Comparison of ENCODE assay signal across 1 fruit fly cellular context in the genomic region with DNA sequence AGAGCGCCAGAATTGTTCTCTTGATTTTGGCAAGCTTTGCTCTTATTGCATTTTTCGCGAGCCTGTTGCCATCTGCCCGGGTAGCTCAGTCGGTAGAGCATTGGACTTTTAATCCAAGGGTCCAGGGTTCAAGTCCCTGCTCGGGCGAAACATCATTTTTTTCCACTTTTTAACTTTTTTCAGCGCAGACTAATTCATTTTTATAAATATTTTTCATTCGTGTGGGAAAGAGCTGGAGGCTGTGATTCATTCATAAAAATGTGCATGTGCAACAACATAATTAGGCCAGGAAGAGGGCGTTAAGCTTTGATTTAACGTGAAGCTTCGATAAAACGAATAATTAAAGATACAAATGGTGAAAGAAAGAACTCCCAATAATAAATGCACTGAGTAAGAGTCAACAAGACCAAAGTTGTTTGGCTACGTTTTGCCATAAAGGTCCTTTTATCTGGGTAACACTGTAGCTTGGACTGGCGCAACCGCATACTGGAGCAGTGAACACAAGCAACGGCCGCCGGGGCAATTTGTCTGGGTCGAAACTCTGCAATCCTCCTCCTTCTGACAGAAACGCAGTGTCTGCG.
TF ChIP-seq lines count a peak whose summit lies in the region.

No protein-coding gene starts in this region.

TF ChIP-seq in whole organism, embryonic, 481 proteins besides CTCF, POLR2A, EP300 and RAD21 (continued from another document):
- no peak for TF ChIP-seq prd (optimal IDR thresholded peaks at IDR 0.05; lab: Kevin White, UChicago)
- peak; percentile 41; the same call in 1 of the 3 replicates for TF ChIP-seq prd (GFP tag; IDR thresholded peaks at IDR 0.05; lab: Robert Waterston, UW)
- peak in 1 of 2 experiments; percentile 23 for TF ChIP-seq Pdp1 (GFP tag; optimal IDR thresholded peaks at IDR 0.05; lab: Kevin White, UChicago)
- no peak for TF ChIP-seq Jarid2 (GFP tag; optimal IDR thresholded peaks at IDR 0.05; lab: Kevin White, UChicago)
- no peak for TF ChIP-seq so (GFP tag; IDR thresholded peaks at IDR 0.05; lab: Robert Waterston, UW)
- no peak for TF ChIP-seq seq (GFP tag; IDR thresholded peaks at IDR 0.05; lab: Robert Waterston, UW)
- TF ChIP-seq caup (GFP tag; optimal IDR thresholded peaks at IDR 0.05; lab: Kevin White, UChicago; ENCODE audit: severe bottlenecking), result no peak
- TF ChIP-seq CG7839 (tag; optimal IDR thresholded peaks at IDR 0.05; lab: Kevin White, UChicago), result peak; percentile 43
- TF ChIP-seq CG4730 (GFP tag; IDR thresholded peaks at IDR 0.05; lab: Robert Waterston, UW), result no peak
- 0 out of 3 replicates have a peak, but pooled peaks have one; percentile 23 for TF ChIP-seq CG7357 (GFP tag; IDR thresholded peaks at IDR 0.05; lab: Robert Waterston, UW)
- no peak for TF ChIP-seq eyg (GFP tag; optimal IDR thresholded peaks at IDR 0.05; lab: Kevin White, UChicago)
- TF ChIP-seq gem (tag; optimal IDR thresholded peaks at IDR 0.05; lab: Kevin White, UChicago), result peak; percentile 27
- TF ChIP-seq pnt (GFP tag; optimal IDR thresholded peaks at IDR 0.05; lab: Kevin White, UChicago), result peak; percentile 28
- TF ChIP-seq corto (GFP tag; optimal IDR thresholded peaks at IDR 0.05; lab: Kevin White, UChicago), result peak; percentile 68
- peak; percentile 30; the same call in 1 of the 2 replicates for TF ChIP-seq vvl (GFP tag; IDR thresholded peaks at IDR 0.05; lab: Robert Waterston, UW)
- TF ChIP-seq sisA (GFP tag; IDR thresholded peaks at IDR 0.05; lab: Robert Waterston, UW), result peak; percentile 57; the same call in 1 of the 2 replicates
- TF ChIP-seq CG3163 (GFP tag; optimal IDR thresholded peaks at IDR 0.05; lab: Kevin White, UChicago), result no peak
- peak; percentile 36 for TF ChIP-seq CG2678 (tag; optimal IDR thresholded peaks at IDR 0.05; lab: Kevin White, UChicago)
- no peak for TF ChIP-seq Lpt (GFP tag; optimal IDR thresholded peaks at IDR 0.05; lab: Kevin White, UChicago)
- TF ChIP-seq Blimp-1 (GFP tag; optimal IDR thresholded peaks at IDR 0.05; lab: Kevin White, UChicago), result peak; percentile 15
- no peak for TF ChIP-seq ab (GFP tag; optimal IDR thresholded peaks at IDR 0.05; lab: Kevin White, UChicago)
- TF ChIP-seq Mrtf (GFP tag; IDR thresholded peaks at IDR 0.05; lab: Robert Waterston, UW), result no peak
- TF ChIP-seq toy (GFP tag; IDR thresholded peaks at IDR 0.05; lab: Robert Waterston, UW), result no peak
- no peak for TF ChIP-seq crol (GFP tag; IDR thresholded peaks at IDR 0.05; lab: Robert Waterston, UW)
- no peak for TF ChIP-seq unpg (GFP tag; optimal IDR thresholded peaks at IDR 0.05; lab: Kevin White, UChicago)
- TF ChIP-seq HLH54F (GFP tag; optimal IDR thresholded peaks at IDR 0.05; lab: Kevin White, UChicago), result no peak
- TF ChIP-seq CG4328 (GFP tag; optimal IDR thresholded peaks at IDR 0.05; lab: Kevin White, UChicago), result no peak
- TF ChIP-seq sqz (GFP tag; optimal IDR thresholded peaks at IDR 0.05; lab: Kevin White, UChicago), result no peak
- no peak for TF ChIP-seq CG5953 (GFP tag; IDR thresholded peaks at IDR 0.05; lab: Robert Waterston, UW)
- TF ChIP-seq grau (tag; optimal IDR thresholded peaks at IDR 0.05; lab: Kevin White, UChicago), result peak; percentile 76
- peak; percentile 21 for TF ChIP-seq ATbp (GFP tag; optimal IDR thresholded peaks at IDR 0.05; lab: Kevin White, UChicago)
- TF ChIP-seq CG15514 (GFP tag; optimal IDR thresholded peaks at IDR 0.05; lab: Kevin White, UChicago), result no peak
- TF ChIP-seq CG11085 (GFP tag; IDR thresholded peaks at IDR 0.05; lab: Robert Waterston, UW), result no peak
- peak; percentile 31; the same call in 1 of the 2 replicates for TF ChIP-seq Ptx1 (GFP tag; IDR thresholded peaks at IDR 0.05; lab: Robert Waterston, UW)
- no peak for TF ChIP-seq CG6765 (GFP tag; optimal IDR thresholded peaks at IDR 0.05; lab: Kevin White, UChicago)
- no peak for TF ChIP-seq Bgb (GFP tag; IDR thresholded peaks at IDR 0.05; lab: Robert Waterston, UW; ENCODE audit: partially characterized antibody)
- no peak for TF ChIP-seq Ravus (GFP tag; IDR thresholded peaks at IDR 0.05; lab: Robert Waterston, UW)
TF ChIP-seq in whole organism, embryonic: peak in this region for 74.
